Worm (Caenorhabditis elegans): Measurements from ENCODE around the gene M117.6.

- no peak for TF ChIP-seq Y53F4B.3 (GFP tag; IDR thresholded peaks at IDR 0.05)
- no peak for TF ChIP-seq lag-1 (GFP tag; IDR thresholded peaks at IDR 0.05)
- TF ChIP-seq tlf-1 (GFP tag; optimal IDR thresholded peaks at IDR 0.05), result no peak
- no peak for TF ChIP-seq dpl-1 (GFP tag; optimal IDR thresholded peaks at IDR 0.05)
- no peak for TF ChIP-seq fkh-3 (tag; optimal IDR thresholded peaks at IDR 0.05)
- TF ChIP-seq F39B2.1 (GFP tag; IDR thresholded peaks at IDR 0.05), result no peak
- TF ChIP-seq hrde-1 (tag; optimal IDR thresholded peaks at IDR 0.05; ENCODE audit: borderline replicate concordance), result no peak
- no peak for TF ChIP-seq sea-2 (GFP tag; IDR thresholded peaks at IDR 0.05)
- TF ChIP-seq hmg-20 (GFP tag; IDR thresholded peaks at IDR 0.05), result no peak
- TF ChIP-seq athp-1 (tag; optimal IDR thresholded peaks at IDR 0.05), result no peak
- TF ChIP-seq snpc-4 (GFP tag; optimal IDR thresholded peaks at IDR 0.05), result no peak
- no peak for TF ChIP-seq snpc-4 (tag; optimal IDR thresholded peaks at IDR 0.05)
Measured at ce11 chrIV:11795964-11796363, 31.9 kb downstream of the M117.6 start.

Data from whole organism, young adult.